Fruit fly (Drosophila melanogaster) whole organism, embryonic: ENCODE data around the gene CG9316.

Source experiments
- Atf-2 ChIP-seq: fragments of 200-800 bp; sonication (Bioruptor generic); optimal IDR thresholded peaks from 2 replicates; lab custom pipeline; 2016; ENCODE audit warnings: missing biosample characterization, missing genetic modification characterization
- B-H1 ChIP-seq: fragments of 200-800 bp; sonication (Bioruptor generic); IDR thresholded peaks from 3 replicates; pipeline ENCODE4 v1.3.6; 2022; ENCODE audit warnings: missing biosample characterization, missing genetic modification characterization
- CG1233 ChIP-seq: fragments of 200-800 bp; sonication (Bioruptor generic); optimal IDR thresholded peaks from 4 replicates; lab custom pipeline; 2018; ENCODE audit warnings: missing biosample characterization, mild to moderate bottlenecking, missing genetic modification characterization
- CG12391 ChIP-seq: fragments of 200-800 bp; sonication (Bioruptor generic); optimal IDR thresholded peaks from 3 replicates; lab custom pipeline; 2018; ENCODE audit warnings: missing biosample characterization, mild to moderate bottlenecking, missing genetic modification characterization, moderate library complexity
- CG12942 ChIP-seq: fragments of 200-800 bp; sonication (Bioruptor generic); optimal IDR thresholded peaks from 3 replicates; lab custom pipeline; 2016; ENCODE audit warnings: missing biosample characterization, missing genetic modification characterization
- CG13287 ChIP-seq: fragments of 200-800 bp; sonication (Bioruptor generic); IDR thresholded peaks from 2 replicates; pipeline ENCODE4 v1.3.6; 2022; ENCODE audit warnings: missing biosample characterization, missing genetic modification characterization; ENCODE audit not compliant: partially characterized antibody
- CG13296 ChIP-seq: fragments of 200-800 bp; sonication (Bioruptor generic); optimal IDR thresholded peaks from 3 replicates; lab custom pipeline; 2018; ENCODE audit warnings: missing biosample characterization, mild to moderate bottlenecking, missing genetic modification characterization
- CG1832 ChIP-seq: fragments of 200-800 bp; sonication (Bioruptor generic); optimal IDR thresholded peaks from 2 replicates; lab custom pipeline; 2017; ENCODE audit warnings: missing biosample characterization, mild to moderate bottlenecking, missing genetic modification characterization, inconsistent platforms
- CG18764 ChIP-seq: fragments of 200-800 bp; sonication (Bioruptor generic); optimal IDR thresholded peaks from 3 replicates; lab custom pipeline; 2016; ENCODE audit warnings: missing biosample characterization, missing genetic modification characterization
- CG2129 ChIP-seq: fragments of 200-800 bp; sonication (Bioruptor generic); IDR thresholded peaks from 2 replicates; pipeline ENCODE4 v1.3.6; 2022; ENCODE audit warnings: missing biosample characterization, missing genetic modification characterization; ENCODE audit not compliant: partially characterized antibody
- CG30020 ChIP-seq: fragments of 200-800 bp; optimal IDR thresholded peaks from 2 replicates; lab custom pipeline; 2019; ENCODE audit warnings: missing biosample characterization, mild to moderate bottlenecking, missing genetic modification characterization, moderate library complexity
- CG30431 ChIP-seq: fragments of 200-800 bp; sonication (Bioruptor generic); optimal IDR thresholded peaks from 2 replicates; lab custom pipeline; 2017; ENCODE audit warnings: missing biosample characterization, missing genetic modification characterization
- CG6175 ChIP-seq: fragments of 200-800 bp; sonication (Bioruptor generic); IDR thresholded peaks from 3 replicates; pipeline ENCODE4 v1.3.6; 2022; ENCODE audit warnings: missing biosample characterization, missing genetic modification characterization
- CG6654 ChIP-seq: fragments of 200-800 bp; sonication (Bioruptor generic); optimal IDR thresholded peaks from 2 replicates; lab custom pipeline; 2017; ENCODE audit warnings: missing biosample characterization, mild to moderate bottlenecking, missing genetic modification characterization
- CG8359 ChIP-seq: fragments of 200-800 bp; sonication (Bioruptor generic); optimal IDR thresholded peaks from 2 replicates; lab custom pipeline; 2017; ENCODE audit warnings: missing biosample characterization, mild to moderate bottlenecking, missing genetic modification characterization, borderline replicate concordance
- CG9817 ChIP-seq: fragments of 200-800 bp; sonication (Bioruptor generic); optimal IDR thresholded peaks from 2 replicates; lab custom pipeline; 2018; ENCODE audit warnings: missing biosample characterization, mild to moderate bottlenecking, missing genetic modification characterization, moderate library complexity
- CG9876 ChIP-seq: fragments of 200-800 bp; sonication (Bioruptor generic); optimal IDR thresholded peaks from 2 replicates; lab custom pipeline; 2016; ENCODE audit warnings: missing biosample characterization, missing genetic modification characterization
- Dek ChIP-seq: fragments of 200-800 bp; sonication (Bioruptor generic); optimal IDR thresholded peaks from 3 replicates; lab custom pipeline; 2019; ENCODE audit warnings: missing biosample characterization, mild to moderate bottlenecking, missing genetic modification characterization, moderate library complexity
- Doc2 ChIP-seq: fragments of 200-800 bp; sonication (Bioruptor generic); IDR thresholded peaks from 2 replicates; pipeline ENCODE4 v1.3.6; 2022; ENCODE audit warnings: missing biosample characterization, missing genetic modification characterization
- Dp ChIP-seq: fragments of 200-800 bp; sonication (Bioruptor generic); optimal IDR thresholded peaks from 2 replicates; lab custom pipeline; 2018; ENCODE audit warnings: missing biosample characterization, mild to moderate bottlenecking, missing genetic modification characterization, moderate library complexity
- Drgx ChIP-seq: fragments of 200-800 bp; sonication (Bioruptor generic); IDR thresholded peaks from 2 replicates; pipeline ENCODE4 v1.3.6; 2022; ENCODE audit warnings: missing biosample characterization, missing genetic modification characterization
- Hand ChIP-seq: fragments of 200-800 bp; sonication (Bioruptor generic); optimal IDR thresholded peaks from 2 replicates; lab custom pipeline; 2017; ENCODE audit warnings: mild to moderate bottlenecking, missing biosample characterization, missing genetic modification reagents, missing genetic modification characterization
- Jarid2 ChIP-seq: fragments of 200-800 bp; sonication (Bioruptor generic); optimal IDR thresholded peaks from 3 replicates; lab custom pipeline; 2017; ENCODE audit warnings: mild to moderate bottlenecking, missing biosample characterization, missing genetic modification reagents, missing genetic modification characterization
- Lpt ChIP-seq: fragments of >200 bp; optimal IDR thresholded peaks from 2 replicates; lab custom pipeline; 2018; ENCODE audit warnings: missing biosample characterization, missing genetic modification characterization
- Mad ChIP-seq: fragments of 200-800 bp; sonication (Bioruptor generic); optimal IDR thresholded peaks from 2 replicates; lab custom pipeline; 2016; ENCODE audit warnings: missing biosample characterization, missing genetic modification characterization
- Scr ChIP-seq: fragments of 200-800 bp; sonication (Bioruptor generic); IDR thresholded peaks from 2 replicates; pipeline ENCODE4 v1.3.6; 2022; ENCODE audit warnings: missing biosample characterization, missing genetic modification characterization; ENCODE audit not compliant: partially characterized antibody
- Xbp1 ChIP-seq: fragments of 200-800 bp; sonication (Bioruptor generic); optimal IDR thresholded peaks from 3 replicates; lab custom pipeline; 2016; ENCODE audit warnings: missing biosample characterization, mild to moderate bottlenecking, missing genetic modification characterization
- YL-1 ChIP-seq: fragments of 200-800 bp; sonication (Bioruptor generic); optimal IDR thresholded peaks from 3 replicates; lab custom pipeline; 2017; ENCODE audit warnings: missing biosample characterization, mild to moderate bottlenecking, missing genetic modification characterization
- bsh ChIP-seq, 2 experiments: fragments of 200-800 bp; sonication (Bioruptor generic); optimal IDR thresholded peaks; 2 replicates each; lab custom pipeline; 2017 to 2018; ENCODE audit warnings: mild to moderate bottlenecking in 2 of 2, missing biosample characterization in 2 of 2, missing genetic modification characterization in 2 of 2, moderate library complexity in 1 of 2
- cad ChIP-seq: fragments of >200 bp; optimal IDR thresholded peaks from 2 replicates; lab custom pipeline; 2017; ENCODE audit warnings: missing biosample characterization, missing genetic modification characterization
- caup ChIP-seq: fragments of 200-800 bp; sonication (Bioruptor generic); optimal IDR thresholded peaks from 3 replicates; lab custom pipeline; 2017; ENCODE audit warnings: missing biosample characterization, mild to moderate bottlenecking, missing genetic modification characterization, moderate library complexity; ENCODE audit not compliant: severe bottlenecking
- croc ChIP-seq: fragments of 200-800 bp; sonication (Bioruptor generic); conservative IDR thresholded peaks from 3 replicates; pipeline ENCODE4 v1.3.6; 2022; ENCODE audit warnings: missing biosample characterization, missing genetic modification characterization
- esg ChIP-seq: fragments of 200-800 bp; sonication (Bioruptor generic); conservative IDR thresholded peaks from 2 replicates; pipeline ENCODE4 v1.3.6; 2022; ENCODE audit warnings: missing biosample characterization, missing genetic modification characterization
- fd102C ChIP-seq: fragments of 200-800 bp; sonication (Bioruptor generic); optimal IDR thresholded peaks from 2 replicates; lab custom pipeline; 2018; ENCODE audit warnings: missing biosample characterization, mild to moderate bottlenecking, missing genetic modification characterization, moderate library complexity
- her ChIP-seq: fragments of 200-800 bp; sonication (Bioruptor generic); optimal IDR thresholded peaks from 2 replicates; lab custom pipeline; 2016; ENCODE audit warnings: missing biosample characterization, missing genetic modification characterization
- insv ChIP-seq, 2 experiments: fragments of 200-800 bp; sonication (Bioruptor generic); optimal IDR thresholded peaks; 3 replicates each; lab custom pipeline; 2016 to 2018; ENCODE audit warnings: missing biosample characterization in 2 of 2, missing genetic modification characterization in 2 of 2
- lilli ChIP-seq: fragments of 200-800 bp; sonication (Bioruptor generic); optimal IDR thresholded peaks from 3 replicates; lab custom pipeline; 2016; ENCODE audit warnings: missing biosample characterization, missing genetic modification characterization
- lov ChIP-seq, 2 experiments: fragments of 200-800 bp in 1 of 2; fragments of >200 bp in 1 of 2; sonication (Bioruptor generic) in 1 of 2; IDR thresholded peaks in 1 of 2; optimal IDR thresholded peaks in 1 of 2; 2 replicates in 1 of 2; 3 replicates in 1 of 2; pipeline versions ENCODE4 v1.3.6 to Lab custom; 2017 to 2022; ENCODE audit warnings: missing biosample characterization in 1 of 2, missing genetic modification characterization in 1 of 2
- pita ChIP-seq: fragments of 200-800 bp; sonication (Bioruptor generic); optimal IDR thresholded peaks from 2 replicates; lab custom pipeline; 2017; ENCODE audit warnings: missing biosample characterization, mild to moderate bottlenecking, missing genetic modification characterization
- run ChIP-seq: fragments of 200-800 bp; sonication (Bioruptor generic); optimal IDR thresholded peaks from 3 replicates; lab custom pipeline; 2018; ENCODE audit warnings: missing biosample characterization, mild to moderate bottlenecking, missing genetic modification characterization
- slbo ChIP-seq: fragments of 200-800 bp; sonication (Bioruptor generic); IDR thresholded peaks from 2 replicates; pipeline ENCODE4 v1.3.6; 2022; ENCODE audit warnings: missing biosample characterization, missing genetic modification characterization
- so ChIP-seq: fragments of 200-800 bp; sonication (Bioruptor generic); IDR thresholded peaks from 3 replicates; pipeline ENCODE4 v1.3.6; 2022; ENCODE audit warnings: missing biosample characterization, missing genetic modification characterization
- sug ChIP-seq: fragments of 200-800 bp; optimal IDR thresholded peaks from 2 replicates; lab custom pipeline; 2019; ENCODE audit warnings: missing biosample characterization, mild to moderate bottlenecking, missing genetic modification characterization, moderate library complexity
- tin ChIP-seq: fragments of 200-800 bp; sonication (Bioruptor generic); optimal IDR thresholded peaks from 3 replicates; lab custom pipeline; 2016; ENCODE audit warnings: missing biosample characterization, missing genetic modification characterization
- unc-4 ChIP-seq: fragments of 200-800 bp; sonication (Bioruptor generic); IDR thresholded peaks from 2 replicates; pipeline ENCODE4 v1.3.6; 2022; ENCODE audit warnings: missing biosample characterization, missing genetic modification characterization; ENCODE audit not compliant: partially characterized antibody
- unpg ChIP-seq: fragments of 200-800 bp; sonication (Bioruptor generic); optimal IDR thresholded peaks from 3 replicates; lab custom pipeline; 2018; ENCODE audit warnings: missing biosample characterization, mild to moderate bottlenecking, missing genetic modification characterization, moderate library complexity
- zen2 ChIP-seq: fragments of 200-800 bp; sonication (Bioruptor generic); IDR thresholded peaks from 3 replicates; pipeline ENCODE4 v1.3.6; 2022; ENCODE audit warnings: missing biosample characterization, missing genetic modification characterization; ENCODE audit not compliant: partially characterized antibody

The CG9316 gene

DNA sequence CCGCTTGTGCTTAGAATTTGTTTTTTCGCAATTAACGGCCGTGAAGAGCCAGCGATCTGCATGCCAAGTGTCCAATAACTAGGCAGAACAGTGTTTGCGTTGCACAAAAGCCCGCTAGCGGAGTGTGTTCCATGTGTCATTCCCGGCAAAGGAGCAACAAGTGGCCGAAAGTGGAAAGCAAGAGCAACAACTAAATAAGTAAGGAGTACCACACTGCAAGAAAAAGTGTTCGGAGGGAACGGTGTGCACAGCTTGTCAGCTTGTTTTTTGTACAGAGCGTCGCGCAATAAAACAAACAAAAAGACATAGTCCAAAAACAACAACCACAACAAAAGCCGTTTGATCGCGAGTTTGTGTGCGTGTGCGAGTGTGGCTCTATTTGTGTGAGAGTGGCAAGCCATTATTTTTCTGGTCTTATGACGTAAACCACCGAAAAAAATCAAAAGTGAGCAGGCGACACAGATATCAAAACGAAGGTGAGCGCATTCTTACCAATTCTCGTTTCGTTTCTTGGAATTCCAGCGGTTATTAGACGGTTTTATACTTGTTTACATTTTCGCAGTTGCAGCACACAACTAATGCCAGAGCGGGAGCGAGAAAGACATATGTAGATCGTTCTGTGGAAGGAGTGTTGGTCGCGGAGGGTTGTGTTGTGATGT is 32.0 kb upstream of the CG9316 start (continued):
- TF ChIP-seq Jarid2 (GFP tag; lab: Kevin White, UChicago) (peak; percentile 46), CG6654 (GFP tag; lab: Kevin White, UChicago) (no peak), CG30431 (no peak), Lpt (GFP tag; lab: Kevin White, UChicago) (no peak), Dek (tag; lab: Kevin White, UChicago) (no peak), esg (GFP tag; lab: Robert Waterston, UW) (no peak), CG8359 (GFP tag; lab: Kevin White, UChicago) (no peak), CG1832 (peak; percentile 53), so (GFP tag; lab: Robert Waterston, UW) (peak; percentile 55; the same call in 1 of the 3 replicates), bsh (GFP tag; optimal IDR thresholded peaks at IDR 0.05; lab: Kevin White, UChicago) (peak in 1 of 2 experiments; percentile 17), fd102C (GFP tag; lab: Kevin White, UChicago) (no peak), CG6175 (no peak), Xbp1 (GFP tag; lab: Kevin White, UChicago) (no peak)

- TF ChIP-seq CG2129 (GFP tag; lab: Robert Waterston, UW): no peak
- TF ChIP-seq slbo (GFP tag; lab: Robert Waterston, UW): peak; percentile 16; the same call in 1 of the 2 replicates
- TF ChIP-seq tin (GFP tag; lab: Kevin White, UChicago): peak; percentile 25
- no peak for TF ChIP-seq Doc2 (GFP tag; lab: Robert Waterston, UW)
- TF ChIP-seq CG1233 (GFP tag; lab: Kevin White, UChicago): no peak
- TF ChIP-seq run (tag; lab: Kevin White, UChicago): no peak
- no peak for TF ChIP-seq Drgx (GFP tag; lab: Robert Waterston, UW)
- peak; percentile 73 for TF ChIP-seq pita (GFP tag; lab: Kevin White, UChicago)
- TF ChIP-seq B-H1 (GFP tag; lab: Robert Waterston, UW): no peak
- TF ChIP-seq unpg (GFP tag; lab: Kevin White, UChicago): peak; percentile 38
- peak; percentile 44 for TF ChIP-seq YL-1 (GFP tag; lab: Kevin White, UChicago)
- TF ChIP-seq CG30020 (tag; lab: Kevin White, UChicago): peak; percentile 50
- TF ChIP-seq CG12942 (GFP tag; lab: Kevin White, UChicago): peak; percentile 7
- no peak for TF ChIP-seq Mad (GFP tag; lab: Kevin White, UChicago)
- no peak for TF ChIP-seq CG30431
- TF ChIP-seq lov (optimal IDR thresholded peaks at IDR 0.05; lab: Kevin White, UChicago): no peak
- no peak for TF ChIP-seq lov (GFP tag; IDR thresholded peaks at IDR 0.05; lab: Robert Waterston, UW)
- TF ChIP-seq insv (GFP tag; optimal IDR thresholded peaks at IDR 0.05; lab: Kevin White, UChicago): peak in 1 of 2 experiments; percentile 14
- TF ChIP-seq zen2 (GFP tag; lab: Robert Waterston, UW): no peak
- TF ChIP-seq CG13296 (GFP tag; lab: Kevin White, UChicago): peak; percentile 3
- TF ChIP-seq Hand (GFP tag; lab: Kevin White, UChicago): no peak
- no peak for TF ChIP-seq croc (GFP tag; lab: Robert Waterston, UW)
- no peak for TF ChIP-seq cad (GFP tag; lab: Kevin White, UChicago)
- TF ChIP-seq CG12391 (tag; lab: Kevin White, UChicago): peak; percentile 63
- peak; percentile 28; the same call in 1 of the 2 replicates for TF ChIP-seq Scr
- peak; percentile 36 for TF ChIP-seq CG13287 (GFP tag; lab: Robert Waterston, UW)
- TF ChIP-seq Atf-2 (GFP tag; lab: Kevin White, UChicago): no peak
- TF ChIP-seq unc-4: no peak
- TF ChIP-seq CG9876 (GFP tag; lab: Kevin White, UChicago): no peak
- peak; percentile 45 for TF ChIP-seq CG9817 (tag; lab: Kevin White, UChicago)
- peak; percentile 12 for TF ChIP-seq CG18764
- TF ChIP-seq sug (tag; lab: Kevin White, UChicago): peak; percentile 29
- no peak for TF ChIP-seq caup (GFP tag; lab: Kevin White, UChicago)
- peak; percentile 44 for TF ChIP-seq lilli
- TF ChIP-seq her (GFP tag; lab: Kevin White, UChicago): no peak
- peak; percentile 66 for TF ChIP-seq Dp
Measured at dm6 chr2L:20757808-20758187, 31.4 kb upstream of the CG9316 start, which contains the start of the genes Rhau and dia. Gene Rhau (minus strand): TSS chr2L:20757985. Gene dia (plus strand): TSS chr2L:20758144.
